Fruit fly (Drosophila melanogaster) whole organism: Measurements from ENCODE around the gene CG34169.

Source experiments
- CG8478 ChIP-seq: fragments of >200 bp; optimal IDR thresholded peaks from 2 replicates; lab custom pipeline; 2018; ENCODE audit warnings: inconsistent platforms
- Dll ChIP-seq: fragments of >200 bp; optimal IDR thresholded peaks from 2 replicates; lab custom pipeline; 2017
- EcR ChIP-seq, 2 experiments: fragments of >200 bp; optimal IDR thresholded peaks; 2 replicates each; lab custom pipeline; 2017; ENCODE audit warnings: missing biosample characterization in 2 of 2, missing genetic modification characterization in 2 of 2, missing genetic modification reagents in 2 of 2
- pan ChIP-seq: fragments of >200 bp; optimal IDR thresholded peaks from 2 replicates; lab custom pipeline; 2017
- psq ChIP-seq: fragments of >200 bp; optimal IDR thresholded peaks from 2 replicates; lab custom pipeline; 2017
- usp ChIP-seq: fragments of >200 bp; optimal IDR thresholded peaks from 2 replicates; lab custom pipeline; 2017; ENCODE audit warnings: missing biosample characterization, missing genetic modification characterization, mixed read lengths

The CG34169 gene

DNA sequence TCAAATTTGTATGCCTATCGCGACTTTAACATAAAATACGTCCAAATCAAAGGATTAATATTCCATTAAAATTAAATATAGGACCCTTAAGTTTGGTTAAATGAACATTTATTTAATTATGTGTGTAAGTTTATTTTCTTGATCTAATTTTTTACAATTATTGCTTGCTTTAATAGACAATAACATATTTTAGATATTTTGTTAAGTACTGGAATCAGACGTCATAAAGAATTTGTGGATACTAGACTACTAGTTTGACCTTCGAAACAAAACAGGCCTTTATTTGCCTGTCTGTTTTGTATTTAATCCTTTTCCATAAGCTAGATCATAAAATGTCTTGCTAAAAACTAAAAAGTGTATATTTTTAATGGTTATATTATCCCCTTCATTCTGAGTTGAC, at the start of gene CG34169:
TSS of gene CG34169 (plus strand) at position 301 of the 400 bp plus-strand sequence.
- TF ChIP-seq Dll = no peak
- no peak for TF ChIP-seq psq (lab: Kevin White, UChicago)
- TF ChIP-seq EcR (GFP tag; optimal IDR thresholded peaks at IDR 0.05; lab: Kevin White, UChicago) = no peak
- TF ChIP-seq usp = no peak
- TF ChIP-seq CG8478 (lab: Kevin White, UChicago) = no peak
- no peak for TF ChIP-seq pan (lab: Kevin White, UChicago)

DNA sequence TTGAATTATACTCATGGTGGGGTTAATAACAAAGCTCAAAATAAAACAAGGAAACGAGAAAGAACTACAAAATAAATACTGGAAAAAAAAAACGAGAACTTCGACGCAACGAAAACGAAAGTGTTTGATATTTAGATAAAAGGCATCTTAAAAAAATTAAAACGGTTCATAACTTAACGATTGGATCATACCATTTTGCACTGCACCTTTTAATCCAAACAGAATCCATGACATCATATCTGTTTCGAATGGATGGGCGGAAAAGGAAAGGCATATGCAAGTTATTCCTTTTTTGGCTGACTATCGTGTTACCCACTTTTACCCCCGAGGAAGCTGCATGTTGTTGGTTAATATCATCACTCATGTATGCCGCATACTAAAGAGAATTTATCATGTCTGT, 47.4 kb upstream of the CG34169 start, which contains the start of gene CG31784:
TSS of gene CG31784 (minus strand) at position 101 of the 400 bp plus-strand sequence.
- no peak for TF ChIP-seq usp

DNA sequence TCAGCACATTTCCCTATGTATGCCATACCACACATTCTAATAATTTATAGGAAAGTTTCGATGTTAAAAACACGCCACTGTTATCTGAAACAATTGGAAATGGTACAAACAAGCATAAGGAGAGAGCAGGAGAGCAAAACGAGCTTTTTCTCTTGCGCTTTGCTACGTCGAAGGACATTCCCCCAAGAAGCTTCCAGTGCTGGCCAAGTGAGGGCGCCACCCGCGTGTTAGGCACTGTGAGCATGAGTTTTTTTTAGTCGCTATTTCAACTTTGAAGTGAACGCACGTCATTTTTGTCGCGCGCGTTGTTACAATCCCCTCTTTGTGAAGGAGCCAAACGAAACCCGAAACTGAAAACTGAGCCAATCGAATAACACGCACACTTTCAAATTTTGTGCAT, 42.5 kb upstream of the CG34169 start, which contains the start of the genes CG34106 and beat-IIIa:
TSS of gene CG34106 (plus strand) at position 230 of the 400 bp plus-strand sequence.
TSS of gene beat-IIIa (plus strand) at position 230 of the 400 bp plus-strand sequence.
- TF ChIP-seq EcR (GFP tag; optimal IDR thresholded peaks at IDR 0.05; lab: Kevin White, UChicago) (no peak), Dll (no peak), psq (lab: Kevin White, UChicago) (no peak), pan (lab: Kevin White, UChicago) (no peak), usp (no peak), CG8478 (lab: Kevin White, UChicago) (no peak)

DNA sequence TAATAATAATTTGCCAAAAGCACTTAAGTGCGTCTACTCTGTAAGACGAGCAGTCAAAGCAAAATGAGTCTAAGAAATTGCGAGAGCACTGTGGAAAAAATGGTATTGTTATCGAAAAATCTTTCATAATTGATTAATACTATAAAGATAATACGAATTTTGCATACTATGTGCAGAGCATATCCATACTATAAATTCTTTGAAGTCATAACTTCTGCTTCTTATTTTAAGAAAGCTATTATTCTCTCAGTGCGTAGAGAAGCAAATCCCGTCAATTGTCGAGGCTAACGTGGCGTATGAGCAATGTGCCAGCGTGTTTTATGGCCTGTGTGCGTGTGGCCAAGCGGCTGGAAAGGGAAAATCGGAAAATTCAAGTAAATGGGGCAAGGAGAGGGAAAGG, 13.6 kb upstream of the CG34169 start:
- TF ChIP-seq CG8478 (lab: Kevin White, UChicago) (no peak), pan (lab: Kevin White, UChicago) (no peak), EcR (GFP tag; optimal IDR thresholded peaks at IDR 0.05; lab: Kevin White, UChicago) (no peak), Dll (no peak), usp (no peak), psq (lab: Kevin White, UChicago) (no peak)

DNA sequence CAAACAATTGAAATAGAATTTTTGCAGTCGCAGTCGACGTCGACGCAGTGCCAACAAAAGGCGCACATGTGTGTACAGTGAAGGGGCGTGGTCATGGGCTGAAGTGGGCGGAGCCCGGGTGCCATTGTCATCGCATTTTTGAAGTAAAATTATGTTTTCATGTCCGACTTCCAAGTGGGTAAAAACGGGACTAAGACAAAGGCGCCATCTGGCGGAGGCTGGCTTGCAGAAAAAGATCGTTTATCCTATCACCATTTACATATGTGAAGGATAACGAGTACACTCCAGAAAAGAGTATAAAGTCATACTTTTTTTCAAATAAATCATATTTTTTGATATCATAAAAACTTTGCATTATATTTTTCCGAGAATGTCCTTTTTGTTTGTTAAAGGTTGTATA, 9.9 kb upstream of the CG34169 start:
- TF ChIP-seq CG8478 (lab: Kevin White, UChicago) = no peak
- TF ChIP-seq usp = no peak
- no peak for TF ChIP-seq pan (lab: Kevin White, UChicago)
- TF ChIP-seq EcR (GFP tag; optimal IDR thresholded peaks at IDR 0.05; lab: Kevin White, UChicago) = no peak
- TF ChIP-seq Dll = no peak
- no peak for TF ChIP-seq psq (lab: Kevin White, UChicago)

DNA sequence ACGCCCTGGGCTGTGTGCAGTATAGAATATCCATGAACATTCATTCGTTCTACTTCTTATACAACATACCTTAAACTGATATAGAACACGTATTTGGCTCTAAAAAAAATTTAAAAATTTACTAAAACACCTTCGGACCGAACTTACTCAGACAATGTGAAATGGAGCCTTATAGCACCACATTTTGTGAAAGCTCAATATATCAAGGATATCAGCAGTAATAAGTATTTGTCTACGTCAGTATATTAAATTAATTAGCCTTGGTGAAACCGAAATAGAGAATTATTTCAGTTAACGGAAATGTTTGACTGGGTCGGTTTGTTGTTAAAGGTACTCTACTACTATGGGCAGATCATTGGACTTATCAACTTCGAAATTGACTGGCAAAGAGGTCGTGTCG, 3.0 kb downstream of the CG34169 start, which contains the start of gene Gr36a:
TSS of gene Gr36a (plus strand) at position 301 of the 400 bp plus-strand sequence.
- no peak for TF ChIP-seq pan (lab: Kevin White, UChicago)
- TF ChIP-seq CG8478 (lab: Kevin White, UChicago) = no peak
- no peak for TF ChIP-seq usp
- TF ChIP-seq EcR (GFP tag; optimal IDR thresholded peaks at IDR 0.05; lab: Kevin White, UChicago) = no peak
- TF ChIP-seq psq (lab: Kevin White, UChicago) = no peak
- no peak for TF ChIP-seq Dll

DNA sequence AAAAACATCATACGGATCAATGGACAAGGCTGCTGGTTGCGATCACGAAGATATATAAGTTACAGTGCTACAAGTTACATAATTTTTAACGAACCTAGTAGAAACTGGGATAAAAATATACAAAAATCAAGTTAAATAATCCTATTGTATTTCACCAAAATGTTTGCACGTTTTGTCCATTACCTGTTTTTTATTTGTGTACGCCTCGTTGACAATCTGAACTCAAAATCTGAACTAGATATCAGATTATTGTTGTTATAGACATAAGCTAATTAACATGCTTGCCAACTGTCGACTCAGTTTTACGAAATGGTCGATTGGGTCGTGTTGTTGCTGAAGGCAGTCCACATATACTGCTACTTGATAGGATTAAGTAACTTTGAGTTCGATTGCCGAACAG, 5.2 kb downstream of the CG34169 start, which contains the start of gene Gr36b:
TSS of gene Gr36b (plus strand) at position 301 of the 400 bp plus-strand sequence.
- TF ChIP-seq Dll (no peak), pan (lab: Kevin White, UChicago) (no peak), psq (lab: Kevin White, UChicago) (no peak), CG8478 (lab: Kevin White, UChicago) (no peak), usp (no peak), EcR (GFP tag; optimal IDR thresholded peaks at IDR 0.05; lab: Kevin White, UChicago) (no peak)

DNA sequence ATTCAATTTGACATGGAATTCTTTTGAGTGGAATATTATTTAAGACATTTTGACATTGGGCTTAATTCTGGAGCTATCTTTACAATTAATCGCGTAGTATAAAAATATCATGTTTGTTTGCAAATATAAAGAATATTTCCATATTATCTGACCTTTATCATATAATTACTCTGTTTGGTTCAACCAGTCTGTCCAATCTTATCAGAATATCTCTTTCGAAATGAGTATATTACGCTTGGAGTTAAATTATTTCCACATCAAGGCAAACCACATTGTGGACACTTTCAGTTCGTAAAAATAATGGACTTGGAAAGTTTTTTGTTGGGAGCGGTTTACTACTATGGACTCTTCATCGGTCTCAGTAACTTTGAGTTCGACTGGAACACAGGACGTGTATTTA, 6.8 kb downstream of the CG34169 start, which contains the start of gene Gr36c:
TSS of gene Gr36c (plus strand) at position 301 of the 400 bp plus-strand sequence.
- TF ChIP-seq CG8478 (lab: Kevin White, UChicago) = no peak
- no peak for TF ChIP-seq EcR (GFP tag; optimal IDR thresholded peaks at IDR 0.05; lab: Kevin White, UChicago)
- no peak for TF ChIP-seq psq (lab: Kevin White, UChicago)
- no peak for TF ChIP-seq pan (lab: Kevin White, UChicago)
- no peak for TF ChIP-seq usp
- TF ChIP-seq Dll = no peak

DNA sequence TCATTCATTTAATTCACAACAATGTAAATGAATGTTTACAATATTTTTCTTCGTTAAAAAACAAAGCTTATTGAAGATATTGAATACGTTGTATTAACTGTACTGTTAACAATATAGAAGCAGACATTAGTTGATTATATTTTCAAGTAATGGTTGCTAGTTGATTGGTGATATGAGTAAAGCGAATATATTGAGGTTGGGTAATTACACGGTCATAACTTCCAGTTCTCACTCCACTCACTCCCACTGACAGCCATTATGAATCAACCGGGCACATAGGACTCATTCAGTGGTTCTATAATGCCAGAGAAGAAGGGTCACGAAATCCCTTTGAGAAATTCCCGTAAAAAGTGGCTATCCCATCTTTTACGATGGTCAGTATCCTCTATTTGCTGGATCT, 8.4 kb downstream of the CG34169 start, which contains the start of gene Grl36a:
TSS of gene Grl36a (plus strand) at position 301 of the 400 bp plus-strand sequence.
- TF ChIP-seq pan (lab: Kevin White, UChicago) (no peak), usp (no peak), EcR (GFP tag; optimal IDR thresholded peaks at IDR 0.05; lab: Kevin White, UChicago) (no peak), Dll (no peak), CG8478 (lab: Kevin White, UChicago) (no peak), psq (lab: Kevin White, UChicago) (no peak)

DNA sequence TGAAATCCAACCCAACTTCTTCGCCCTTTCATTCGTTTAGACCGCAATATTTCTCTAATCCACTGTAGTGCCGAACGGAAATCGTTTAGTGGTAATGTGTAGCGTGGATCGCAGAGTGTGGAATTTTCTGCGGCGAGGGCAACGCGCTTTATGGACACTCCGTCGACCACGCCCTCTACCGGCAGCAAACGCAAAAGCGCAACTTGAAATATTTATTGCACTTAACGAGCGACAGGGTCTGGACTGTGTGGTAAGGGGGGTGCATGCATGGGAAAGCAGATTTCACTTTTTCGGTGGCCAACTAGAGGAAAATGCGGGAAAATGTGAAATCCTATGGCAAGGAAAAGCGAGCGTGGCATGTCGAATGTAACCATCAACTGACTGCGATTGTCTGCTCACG, 21.9 kb downstream of the CG34169 start:
- TF ChIP-seq usp (no peak), Dll (no peak), psq (lab: Kevin White, UChicago) (no peak), CG8478 (lab: Kevin White, UChicago) (no peak)

DNA sequence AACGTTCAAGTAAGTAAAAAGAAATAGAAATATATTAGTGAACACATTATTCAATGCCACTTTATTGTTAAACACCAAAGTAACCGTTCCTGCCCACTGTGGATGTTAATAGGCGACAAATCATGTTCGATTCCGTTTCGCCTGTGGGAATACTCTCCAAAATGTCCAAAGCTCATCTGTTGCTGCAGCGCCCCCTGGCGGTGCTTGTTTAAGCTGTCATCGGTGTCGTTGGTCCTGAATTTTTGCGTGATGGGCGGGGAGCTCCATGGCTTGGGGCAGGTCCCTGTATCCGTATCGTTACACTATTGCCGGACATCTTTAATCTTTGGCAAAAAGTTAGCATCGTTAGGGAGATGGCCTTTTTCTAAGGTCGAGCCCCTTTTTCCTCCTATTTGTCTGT, 28.5 kb downstream of the CG34169 start:
- no peak for TF ChIP-seq usp
- TF ChIP-seq psq (lab: Kevin White, UChicago) = no peak
- no peak for TF ChIP-seq EcR (GFP tag; optimal IDR thresholded peaks at IDR 0.05; lab: Kevin White, UChicago)
- TF ChIP-seq pan (lab: Kevin White, UChicago) = no peak
- no peak for TF ChIP-seq Dll
- TF ChIP-seq CG8478 (lab: Kevin White, UChicago) = no peak

DNA sequence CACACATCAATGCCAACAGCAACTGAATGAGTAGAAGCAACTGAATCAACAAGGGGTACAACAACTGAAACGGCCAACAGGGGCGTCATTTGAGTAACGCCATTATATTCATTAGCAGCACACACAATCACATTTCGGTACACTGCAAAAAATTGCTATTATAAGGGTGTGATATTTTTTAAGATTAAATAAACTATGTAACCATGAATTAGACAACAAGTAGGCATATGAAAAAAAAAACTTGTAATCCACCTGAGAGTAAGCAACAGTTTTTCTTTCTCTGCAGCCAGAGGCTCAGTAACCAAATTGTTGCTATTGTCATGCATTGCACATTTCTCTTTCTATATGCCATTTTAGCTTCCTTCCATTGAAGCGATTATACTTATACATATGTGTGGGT, 30.6 kb downstream of the CG34169 start:
- TF ChIP-seq EcR (GFP tag; optimal IDR thresholded peaks at IDR 0.05; lab: Kevin White, UChicago) = no peak
- TF ChIP-seq CG8478 (lab: Kevin White, UChicago) = no peak
- TF ChIP-seq usp = no peak
- no peak for TF ChIP-seq pan (lab: Kevin White, UChicago)
- TF ChIP-seq psq (lab: Kevin White, UChicago) = no peak
- no peak for TF ChIP-seq Dll

DNA sequence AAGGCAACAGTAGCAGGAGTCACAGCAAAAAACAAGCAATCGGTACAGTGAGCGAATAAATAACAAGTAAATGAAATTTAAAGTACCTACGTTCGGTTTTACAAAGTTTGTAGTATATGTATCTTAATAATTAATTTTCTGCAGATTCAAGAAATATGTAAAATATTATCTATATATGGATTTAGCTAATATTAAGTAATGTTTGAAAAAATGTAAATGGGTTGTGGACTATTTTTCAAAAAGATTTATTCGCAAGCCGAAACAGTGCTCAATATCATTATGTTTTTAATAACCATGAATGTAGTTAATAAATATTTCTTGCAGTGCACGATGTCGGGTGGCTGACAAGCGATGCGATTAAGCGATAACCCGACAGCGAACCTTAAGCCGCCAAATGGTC, 33.8 kb downstream of the CG34169 start:
- TF ChIP-seq CG8478 (lab: Kevin White, UChicago) = no peak
- TF ChIP-seq usp = no peak
- TF ChIP-seq Dll = no peak
- TF ChIP-seq pan (lab: Kevin White, UChicago) = no peak
- no peak for TF ChIP-seq EcR (GFP tag; optimal IDR thresholded peaks at IDR 0.05; lab: Kevin White, UChicago)
- TF ChIP-seq psq (lab: Kevin White, UChicago) = no peak
